Worm (Caenorhabditis elegans): ENCODE results near the gene T24C2.3.

Gene T24C2.3

ce11 chrX:14562286-14563086 is 19.2 kb downstream of the T24C2.3 start (continued):
- TF ChIP-seq hlh-30 (tag; optimal IDR thresholded peaks at IDR 0.05; ENCODE audit: insufficient read depth) (peak; percentile 78), pha-4 (GFP tag; IDR thresholded peaks at IDR 0.05) (peak; percentile 34; the same call in 1 of the 2 replicates), pha-4 (tag; optimal IDR thresholded peaks at IDR 0.05) (no peak), nhr-48 (tag; optimal IDR thresholded peaks at IDR 0.05) (peak; percentile 90), ztf-11 (tag; optimal IDR thresholded peaks at IDR 0.05) (no peak)

ce11 chrX:14563818-14564217 is 20.5 kb downstream of the T24C2.3 start:
- TF ChIP-seq lin-29 (GFP tag; IDR thresholded peaks at IDR 0.05) (no peak), zfp-3 (GFP tag; conservative IDR thresholded peaks at IDR 0.05) (no peak), T20F7.1 (GFP tag; optimal IDR thresholded peaks at IDR 0.05) (no peak), madf-5 (GFP tag; IDR thresholded peaks at IDR 0.05) (no peak), daf-12 (tag; optimal IDR thresholded peaks at IDR 0.05) (no peak), nhr-25 (tag; optimal IDR thresholded peaks at IDR 0.05; ENCODE audit: borderline replicate concordance, insufficient read depth) (no peak), skn-1 (tag; optimal IDR thresholded peaks at IDR 0.05) (no peak), ces-1 (GFP tag; optimal IDR thresholded peaks at IDR 0.05) (no peak), hlh-11 (tag; optimal IDR thresholded peaks at IDR 0.05) (peak; percentile 4), dmd-6 (GFP tag; IDR thresholded peaks at IDR 0.05) (peak; percentile 36), nhr-6 (tag; optimal IDR thresholded peaks at IDR 0.05) (no peak), lim-7 (GFP tag; IDR thresholded peaks at IDR 0.05) (no peak), zag-1 (tag; optimal IDR thresholded peaks at IDR 0.05) (no peak), egl-43 (GFP tag; IDR thresholded peaks at IDR 0.05) (no peak), hif-1 (tag; optimal IDR thresholded peaks at IDR 0.05) (no peak), D1046.2 (GFP tag; IDR thresholded peaks at IDR 0.05) (no peak), spr-3 (GFP tag; optimal IDR thresholded peaks at IDR 0.05) (no peak), mes-2 (tag; optimal IDR thresholded peaks at IDR 0.05; ENCODE audit: poor library complexity, severe bottlenecking) (no peak), egl-27 (tag; optimal IDR thresholded peaks at IDR 0.05) (no peak), saeg-2 (GFP tag; IDR thresholded peaks at IDR 0.05) (no peak), aha-1 (tag) (peak; percentile 82), mep-1 (tag; optimal IDR thresholded peaks at IDR 0.05) (no peak), unc-62 (GFP tag; optimal IDR thresholded peaks at IDR 0.05 in 1 of 2) (peak in 1 of 2 experiments; percentile 90), unc-62 (tag; optimal IDR thresholded peaks at IDR 0.05) (no peak), ceh-32 (tag; optimal IDR thresholded peaks at IDR 0.05; ENCODE audit: poor library complexity) (no peak), nhr-48 (tag; optimal IDR thresholded peaks at IDR 0.05) (no peak), snpc-1.2 (GFP tag; IDR thresholded peaks at IDR 0.05) (no peak), set-16 (GFP tag; IDR thresholded peaks at IDR 0.05) (no peak), tra-1 (GFP tag; IDR thresholded peaks at IDR 0.05) (0 out of 2 replicates have a peak, but pooled peaks have one; percentile 16), zip-11 (GFP tag; IDR thresholded peaks at IDR 0.05) (no peak), daf-19 (GFP tag; conservative IDR thresholded peaks at IDR 0.05) (no peak), unc-130 (GFP tag; optimal IDR thresholded peaks at IDR 0.05) (no peak), lir-3 (tag; optimal IDR thresholded peaks at IDR 0.05) (no peak), R02D3.7 (tag; optimal IDR thresholded peaks at IDR 0.05) (no peak), nhr-28 (tag; optimal IDR thresholded peaks at IDR 0.05) (peak; percentile 51), nhr-11 (tag; optimal IDR thresholded peaks at IDR 0.05) (no peak), daf-16 (GFP tag; optimal IDR thresholded peaks at IDR 0.05) (peak in 1 of 2 experiments; percentile 18), daf-16 (tag; optimal IDR thresholded peaks at IDR 0.05) (peak; percentile 4), tag-97 (GFP tag; IDR thresholded peaks at IDR 0.05) (no peak)

Data from whole organism, L4 larva.